Worm (Caenorhabditis elegans) whole organism, early embryonic: ENCODE measurements around the gene nrde-2.

Experiments
- ets-7 ChIP-seq: sonication (generic microtip); optimal IDR thresholded peaks from 2 replicates; lab custom pipeline; 2016; ENCODE audit warnings: missing genotype, missing genetic modification characterization, missing compliant biosample characterization
- hmbx-1 ChIP-seq: sonication (generic microtip); optimal IDR thresholded peaks from 2 replicates; lab custom pipeline; 2016; ENCODE audit warnings: mild to moderate bottlenecking, missing genetic modification characterization, missing compliant biosample characterization
- hnd-1 ChIP-seq: sonication (generic microtip); optimal IDR thresholded peaks from 2 replicates; lab custom pipeline; 2016; ENCODE audit warnings: missing genetic modification characterization, missing compliant biosample characterization
- pes-1 ChIP-seq: fragments of 200-800 bp; sonication (Bioruptor generic); IDR thresholded peaks from 2 replicates; pipeline ENCODE4 v1.3.6; 2022; ENCODE audit warnings: missing genetic modification reagents, missing genetic modification characterization, missing compliant biosample characterization

ce11 chrII:10248355-10249041 lies 1.1 kb upstream of the nrde-2 start, which contains the start of gene atad-3:
- TF ChIP-seq ets-7 (tag; lab: Kevin White, UChicago) (peak; percentile 78), hmbx-1 (tag; lab: Kevin White, UChicago) (no peak), hnd-1 (peak; percentile 41), pes-1 (peak; percentile 94)
